Worm (Caenorhabditis elegans): ENCODE data around the gene cnc-11.

ce11 chrV:1454762-1455161, 12.6 kb downstream of the cnc-11 start, which contains the start of gene chil-14:
- TF ChIP-seq snpc-1.3 (tag; optimal IDR thresholded peaks at IDR 0.05; ENCODE audit: insufficient read depth) (no peak), snpc-4 (GFP tag; optimal IDR thresholded peaks at IDR 0.05) (no peak), snpc-4 (tag; optimal IDR thresholded peaks at IDR 0.05) (no peak), snpc-1.1 (tag; optimal IDR thresholded peaks at IDR 0.05; ENCODE audit: insufficient read depth) (no peak), T26A5.8 (tag; optimal IDR thresholded peaks at IDR 0.05) (no peak), aptf-2 (GFP tag; conservative IDR thresholded peaks at IDR 0.05) (no peak), lsy-27 (tag; optimal IDR thresholded peaks at IDR 0.05; ENCODE audit: borderline replicate concordance, insufficient read depth) (no peak), hlh-12 (tag; optimal IDR thresholded peaks at IDR 0.05) (no peak), F37B4.10 (GFP tag; IDR thresholded peaks at IDR 0.05) (no peak)
